Fruit fly (Drosophila melanogaster) whole organism, embryonic: ENCODE measurements around the gene amos.
A peak's percentile ranks its signal among the peaks of the same experiment; 100 is the strongest.

Experiments used
- Atf-2 ChIP-seq: fragments of 200-800 bp; sonication (Bioruptor generic); optimal IDR thresholded peaks from 2 replicates; lab custom pipeline; 2016; ENCODE audit warnings: missing biosample characterization, missing genetic modification characterization
- CG1024 ChIP-seq: fragments of 200-800 bp; sonication (Bioruptor generic); IDR thresholded peaks from 2 replicates; pipeline ENCODE4 v1.3.6; 2022; ENCODE audit warnings: missing biosample characterization, missing genetic modification characterization
- CG10431 ChIP-seq: fragments of 200-800 bp; sonication (Bioruptor generic); optimal IDR thresholded peaks from 3 replicates; lab custom pipeline; 2018; ENCODE audit warnings: missing biosample characterization, mild to moderate bottlenecking, missing genetic modification characterization
- CG11560 ChIP-seq: fragments of 200-800 bp; sonication (Bioruptor generic); IDR thresholded peaks from 3 replicates; pipeline ENCODE4 v1.3.6; 2022; ENCODE audit warnings: missing biosample characterization, missing genetic modification characterization
- CG13894 ChIP-seq: fragments of 200-800 bp; sonication (Bioruptor generic); optimal IDR thresholded peaks from 3 replicates; lab custom pipeline; 2018; ENCODE audit warnings: missing biosample characterization, mild to moderate bottlenecking, missing genetic modification characterization, moderate library complexity
- CG17612 ChIP-seq: fragments of 200-800 bp; sonication (Bioruptor generic); IDR thresholded peaks from 2 replicates; pipeline ENCODE4 v1.3.6; 2022; ENCODE audit warnings: missing biosample characterization, missing genetic modification characterization
- CG1792 ChIP-seq: fragments of 200-800 bp; sonication (Bioruptor generic); optimal IDR thresholded peaks from 2 replicates; lab custom pipeline; 2016; ENCODE audit warnings: missing biosample characterization, missing genetic modification characterization
- CG2678 ChIP-seq: fragments of 200-800 bp; sonication (Bioruptor generic); optimal IDR thresholded peaks from 3 replicates; lab custom pipeline; 2019; ENCODE audit warnings: missing biosample characterization, mild to moderate bottlenecking, missing genetic modification characterization, moderate library complexity
- CG3163 ChIP-seq: fragments of 200-800 bp; sonication (Bioruptor generic); optimal IDR thresholded peaks from 3 replicates; lab custom pipeline; 2016; ENCODE audit warnings: missing biosample characterization, missing genetic modification characterization
- CG3281 ChIP-seq: fragments of 200-800 bp; sonication (Bioruptor generic); optimal IDR thresholded peaks from 3 replicates; lab custom pipeline; 2017; ENCODE audit warnings: missing biosample characterization, mild to moderate bottlenecking, missing genetic modification characterization
- CG42726 ChIP-seq: fragments of 200-800 bp; sonication (Bioruptor generic); IDR thresholded peaks from 2 replicates; pipeline ENCODE4 v1.3.6; 2022; ENCODE audit warnings: missing biosample characterization, missing genetic modification characterization; ENCODE audit not compliant: partially characterized antibody
- CG7928 ChIP-seq: fragments of 200-800 bp; sonication (Bioruptor generic); optimal IDR thresholded peaks from 2 replicates; lab custom pipeline; 2017; ENCODE audit warnings: missing biosample characterization, mild to moderate bottlenecking, missing genetic modification characterization
- CG9817 ChIP-seq: fragments of 200-800 bp; sonication (Bioruptor generic); optimal IDR thresholded peaks from 2 replicates; lab custom pipeline; 2018; ENCODE audit warnings: missing biosample characterization, mild to moderate bottlenecking, missing genetic modification characterization, moderate library complexity
- Chrac-16 ChIP-seq: fragments of 200-800 bp; sonication (Bioruptor generic); optimal IDR thresholded peaks from 3 replicates; lab custom pipeline; 2016; ENCODE audit warnings: missing biosample characterization, missing genetic modification characterization
- Dll ChIP-seq: fragments of 200-800 bp; sonication (Bioruptor generic); IDR thresholded peaks from 4 replicates; pipeline ENCODE4 v1.3.6; 2022; ENCODE audit warnings: missing biosample characterization, missing genetic modification characterization; ENCODE audit not compliant: partially characterized antibody
- HLH4C ChIP-seq: fragments of 200-800 bp; sonication (Bioruptor generic); IDR thresholded peaks from 3 replicates; pipeline ENCODE4 v1.3.6; 2022; ENCODE audit warnings: missing biosample characterization, missing genetic modification characterization; ENCODE audit not compliant: partially characterized antibody
- Hey ChIP-seq: fragments of 200-800 bp; sonication (Bioruptor generic); optimal IDR thresholded peaks from 3 replicates; lab custom pipeline; 2018; ENCODE audit warnings: missing biosample characterization, mild to moderate bottlenecking, missing genetic modification characterization
- Hr78 ChIP-seq, 2 experiments: fragments of 200-800 bp in 1 of 2; fragments of >200 bp in 1 of 2; sonication (Bioruptor generic) in 1 of 2; optimal IDR thresholded peaks; 2 replicates each; lab custom pipeline; 2017 to 2019; ENCODE audit warnings: missing biosample characterization in 2 of 2, missing genetic modification characterization in 2 of 2, mild to moderate bottlenecking in 1 of 2, moderate library complexity in 1 of 2
- NfI ChIP-seq: fragments of 200-800 bp; sonication (Bioruptor generic); optimal IDR thresholded peaks from 3 replicates; lab custom pipeline; 2018; ENCODE audit warnings: missing biosample characterization, mild to moderate bottlenecking, missing genetic modification characterization, moderate library complexity
- Sin3A ChIP-seq: fragments of >200 bp; optimal IDR thresholded peaks from 2 replicates; lab custom pipeline; 2018
- Tbp ChIP-seq: fragments of >200 bp; optimal IDR thresholded peaks from 2 replicates; lab custom pipeline; 2018; ENCODE audit warnings: missing biosample characterization, missing genetic modification characterization
- Xrp1 ChIP-seq: fragments of 200-800 bp; sonication (Bioruptor generic); IDR thresholded peaks from 2 replicates; pipeline ENCODE4 v1.3.6; 2022; ENCODE audit warnings: missing biosample characterization, missing genetic modification characterization
- cg ChIP-seq: fragments of 200-800 bp; sonication (Bioruptor generic); optimal IDR thresholded peaks from 3 replicates; lab custom pipeline; 2019; ENCODE audit warnings: missing biosample characterization, mild to moderate bottlenecking, missing genetic modification characterization, moderate library complexity
- chif ChIP-seq, 2 experiments: fragments of 200-800 bp; sonication (Bioruptor generic); optimal IDR thresholded peaks; 3 replicates each; lab custom pipeline; 2016; ENCODE audit warnings: missing biosample characterization in 2 of 2, missing genetic modification characterization in 2 of 2
- dan ChIP-seq: fragments of 200-800 bp; sonication (Bioruptor generic); IDR thresholded peaks from 2 replicates; pipeline ENCODE4 v1.3.6; 2022; ENCODE audit warnings: missing biosample characterization, missing genetic modification characterization
- hth ChIP-seq: fragments of >200 bp; optimal IDR thresholded peaks from 2 replicates; lab custom pipeline; 2017; ENCODE audit warnings: inconsistent platforms
- jigr1 ChIP-seq: fragments of 200-800 bp; sonication (Bioruptor generic); IDR thresholded peaks from 3 replicates; pipeline ENCODE4 v1.3.6; 2022; ENCODE audit warnings: missing biosample characterization, missing genetic modification characterization
- mld ChIP-seq: fragments of 200-800 bp; sonication (Bioruptor generic); IDR thresholded peaks from 3 replicates; pipeline ENCODE4 v1.3.6; 2022; ENCODE audit warnings: missing biosample characterization, missing genetic modification characterization; ENCODE audit not compliant: partially characterized antibody
- oc ChIP-seq: fragments of 200-800 bp; sonication (Bioruptor generic); optimal IDR thresholded peaks from 2 replicates; lab custom pipeline; 2018; ENCODE audit warnings: missing biosample characterization, mild to moderate bottlenecking, missing genetic modification characterization, moderate library complexity
- onecut ChIP-seq: fragments of 200-800 bp; sonication (Bioruptor generic); IDR thresholded peaks from 2 replicates; pipeline ENCODE4 v1.3.6; 2022; ENCODE audit warnings: missing biosample characterization, missing genetic modification characterization
- otp ChIP-seq: fragments of 200-800 bp; sonication (Bioruptor generic); IDR thresholded peaks from 3 replicates; pipeline ENCODE4, ENCODE4 v1.3.6; 2022; ENCODE audit warnings: missing biosample characterization, missing genetic modification characterization
- pan ChIP-seq, 4 experiments: fragments of >200 bp in 3 of 4; fragments of 200-800 bp in 1 of 4; sonication (Bioruptor generic) in 1 of 4; optimal IDR thresholded peaks in 3 of 4; IDR thresholded peaks in 1 of 4; 2 replicates each; pipeline versions ENCODE4 v1.3.6 to Lab custom; 2017 to 2022; ENCODE audit warnings: missing biosample characterization in 2 of 4, missing genetic modification characterization in 2 of 4, mixed read lengths in 1 of 4
- sqz ChIP-seq: fragments of 200-800 bp; sonication (Bioruptor generic); optimal IDR thresholded peaks from 3 replicates; lab custom pipeline; 2018; ENCODE audit warnings: missing biosample characterization, mild to moderate bottlenecking, missing genetic modification characterization
- stc ChIP-seq: fragments of 200-800 bp; sonication (Bioruptor generic); IDR thresholded peaks from 2 replicates; pipeline ENCODE4 v1.3.6; 2022; ENCODE audit warnings: missing biosample characterization, missing genetic modification characterization
- tap ChIP-seq: fragments of 200-800 bp; optimal IDR thresholded peaks from 3 replicates; lab custom pipeline; 2019; ENCODE audit warnings: missing biosample characterization, mild to moderate bottlenecking, missing genetic modification characterization, moderate library complexity
- vvl ChIP-seq: fragments of 200-800 bp; sonication (Bioruptor generic); IDR thresholded peaks from 2 replicates; pipeline ENCODE4 v1.3.6; 2022; ENCODE audit warnings: missing biosample characterization, missing genetic modification characterization
- zen2 ChIP-seq: fragments of 200-800 bp; sonication (Bioruptor generic); IDR thresholded peaks from 3 replicates; pipeline ENCODE4 v1.3.6; 2022; ENCODE audit warnings: missing biosample characterization, missing genetic modification characterization; ENCODE audit not compliant: partially characterized antibody

Gene amos

dm6 chr2L:18621357-18622211, 24.9 kb upstream of the amos start (continued):
- peak; percentile 45; the same call in 1 of the 2 replicates for TF ChIP-seq CG17612 (GFP tag; lab: Robert Waterston, UW)
- peak; percentile 3 for TF ChIP-seq CG1792 (GFP tag; lab: Kevin White, UChicago)
- no peak for TF ChIP-seq CG42726 (GFP tag; lab: Robert Waterston, UW)
- TF ChIP-seq CG11560 (tag; lab: Robert Waterston, UW): peak; percentile 54; the same call in 2 of the 3 replicates
- peak; percentile 77 for TF ChIP-seq CG9817 (tag; lab: Kevin White, UChicago)
- peak; percentile 48; the same call in 1 of the 2 replicates for TF ChIP-seq stc (GFP tag; lab: Robert Waterston, UW)
- no peak for TF ChIP-seq CG1024 (GFP tag; lab: Robert Waterston, UW)
- peak; percentile 4 for TF ChIP-seq CG7928 (GFP tag; lab: Kevin White, UChicago)
- no peak for TF ChIP-seq mld (GFP tag; lab: Robert Waterston, UW)
- TF ChIP-seq HLH4C (GFP tag; lab: Robert Waterston, UW): no peak
- TF ChIP-seq NfI (GFP tag; lab: Kevin White, UChicago): peak; percentile 69
- TF ChIP-seq dan (GFP tag; lab: Robert Waterston, UW): no peak
- no peak for TF ChIP-seq Tbp (GFP tag; lab: Kevin White, UChicago)
- peak; percentile 93 for TF ChIP-seq CG2678 (tag; lab: Kevin White, UChicago)
- no peak for TF ChIP-seq Dll
- TF ChIP-seq sqz (GFP tag; lab: Kevin White, UChicago): peak; percentile 48
- TF ChIP-seq CG3281: peak; percentile 85
- no peak for TF ChIP-seq onecut (GFP tag; lab: Robert Waterston, UW)
- peak; percentile 85 for TF ChIP-seq tap
- no peak for TF ChIP-seq Sin3A (lab: Kevin White, UChicago)
- TF ChIP-seq Chrac-16: peak; percentile 56
- peak; percentile 43 for TF ChIP-seq Hey (tag; lab: Kevin White, UChicago)
- TF ChIP-seq chif (GFP tag; optimal IDR thresholded peaks at IDR 0.05; lab: Kevin White, UChicago): peak; percentile 51 to 55
- peak; percentile 35 for TF ChIP-seq Atf-2 (GFP tag; lab: Kevin White, UChicago)
- no peak for TF ChIP-seq zen2
- TF ChIP-seq jigr1: no peak

dm6 chr2L:18620153-18620552, 23.4 kb upstream of the amos start:
- TF ChIP-seq vvl (GFP tag; lab: Robert Waterston, UW) (peak; percentile 56; the same call in 1 of the 2 replicates), oc (tag; lab: Kevin White, UChicago) (peak; percentile 76), CG13894 (peak; percentile 0), hth (lab: Kevin White, UChicago) (no peak), Hr78 (GFP tag; optimal IDR thresholded peaks at IDR 0.05; lab: Kevin White, UChicago) (peak in 1 of 2 experiments; percentile 54), CG10431 (GFP tag; lab: Kevin White, UChicago) (peak; percentile 19), cg (GFP tag; lab: Kevin White, UChicago) (peak; percentile 19), pan (optimal IDR thresholded peaks at IDR 0.05; lab: Kevin White, UChicago) (no peak), pan (GFP tag; optimal IDR thresholded peaks at IDR 0.05 in 1 of 2, IDR thresholded peaks at IDR 0.05 in 1 of 2) (no peak), Xrp1 (GFP tag; lab: Robert Waterston, UW) (0 out of 2 replicates have a peak, but pooled peaks have one; percentile 11), CG3163 (no peak), otp (GFP tag; lab: Robert Waterston, UW) (0 out of 3 replicates have a peak, but pooled peaks have one; percentile 21)
